Worm (Caenorhabditis elegans) whole organism, L1 larva: ENCODE data around the gene srd-47.
A peak's percentile ranks its signal among the peaks of the same experiment; 100 is the strongest.

Experiments used
- C04F5.9 ChIP-seq: sonication (generic microtip); optimal IDR thresholded peaks from 2 replicates; lab custom pipeline; 2016; ENCODE audit warnings: missing genetic modification characterization, missing compliant biosample characterization
- C34B4.2 ChIP-seq: sonication (generic microtip); optimal IDR thresholded peaks from 2 replicates; lab custom pipeline; 2017; ENCODE audit warnings: mild to moderate bottlenecking, missing genetic modification characterization, missing compliant biosample characterization
- Y116A8C.19 ChIP-seq: sonication (generic microtip); optimal IDR thresholded peaks from 2 replicates; lab custom pipeline; 2016; ENCODE audit warnings: missing compliant biosample characterization, missing genetic modification characterization, borderline replicate concordance
- aha-1 ChIP-seq: fragments of 150-350 bp; optimal IDR thresholded peaks from 2 replicates; lab custom pipeline; 2014; ENCODE audit warnings: missing biosample characterization, missing genetic modification characterization
- ceh-82 ChIP-seq, 3 experiments: fragments of 150-350 bp in 1 of 3; sonication (generic microtip) in 2 of 3; optimal IDR thresholded peaks; 2 replicates each; lab custom pipeline; 2014 to 2017; ENCODE audit warnings: missing biosample characterization in 3 of 3, missing genetic modification characterization in 3 of 3
- ceh-88 ChIP-seq: fragments of 200-800 bp; sonication (Bioruptor generic); IDR thresholded peaks from 2 replicates; pipeline ENCODE4 v1.3.6; 2022; ENCODE audit warnings: missing genetic modification characterization, missing compliant biosample characterization
- ceh-90 ChIP-seq: sonication (generic microtip); optimal IDR thresholded peaks from 2 replicates; lab custom pipeline; 2016; ENCODE audit warnings: missing genetic modification characterization, missing compliant biosample characterization
- ces-1 ChIP-seq: fragments of 150-350 bp; optimal IDR thresholded peaks from 2 replicates; lab custom pipeline; 2014; ENCODE audit warnings: missing biosample characterization, missing genetic modification reagents, missing genetic modification characterization
- dpl-1 ChIP-seq, 3 experiments: fragments of 150-350 bp in 2 of 3; sonication (generic microtip) in 1 of 3; optimal IDR thresholded peaks; 2 replicates each; lab custom pipeline; 2014 to 2017; ENCODE audit warnings: missing biosample characterization in 3 of 3, missing genetic modification characterization in 3 of 3, missing genetic modification reagents in 3 of 3
- dsc-1 ChIP-seq: sonication (generic microtip); optimal IDR thresholded peaks from 2 replicates; lab custom pipeline; 2016; ENCODE audit warnings: mild to moderate bottlenecking, missing genetic modification characterization, missing compliant biosample characterization
- efl-1 ChIP-seq, 4 experiments: fragments of 150-350 bp; optimal IDR thresholded peaks in 3 of 4; peaks in 1 of 4; 1 replicate in 1 of 4; 2 replicates in 3 of 4; lab custom pipeline; 2014; ENCODE audit warnings: missing biosample characterization in 2 of 4, missing genetic modification characterization in 2 of 4, missing genetic modification reagents in 2 of 4
- egl-13 ChIP-seq: sonication (generic microtip); optimal IDR thresholded peaks from 2 replicates; lab custom pipeline; 2016; ENCODE audit warnings: missing genotype, missing genetic modification reagents, missing genetic modification characterization, missing compliant biosample characterization
- elt-2 ChIP-seq: sonication (generic microtip); optimal IDR thresholded peaks from 2 replicates; lab custom pipeline; 2016; ENCODE audit warnings: missing genetic modification characterization, mild to moderate bottlenecking, inconsistent platforms, missing compliant biosample characterization, missing genetic modification reagents
- elt-3 ChIP-seq, 6 experiments: fragments of 150-350 bp in 1 of 6; sonication (generic microtip); optimal IDR thresholded peaks; 2 replicates each; lab custom pipeline; 2017 to 2018; ENCODE audit warnings: missing biosample characterization in 6 of 6, missing genetic modification characterization in 6 of 6, inconsistent platforms in 1 of 6
- ets-5 ChIP-seq: fragments of 200-800 bp; sonication (Bioruptor generic); IDR thresholded peaks from 2 replicates; pipeline ENCODE4 v1.3.6; 2022; ENCODE audit warnings: missing genetic modification characterization, missing compliant biosample characterization
- fkh-10 ChIP-seq: sonication (generic microtip); optimal IDR thresholded peaks from 2 replicates; lab custom pipeline; 2017; ENCODE audit warnings: missing biosample characterization, missing genetic modification reagents, missing genetic modification characterization
- fkh-8 ChIP-seq: sonication (generic microtip); optimal IDR thresholded peaks from 2 replicates; lab custom pipeline; 2016; ENCODE audit warnings: mild to moderate bottlenecking, missing genetic modification characterization, missing compliant biosample characterization
- fos-1 ChIP-seq: fragments of 150-350 bp; optimal IDR thresholded peaks from 2 replicates; lab custom pipeline; 2014; ENCODE audit warnings: missing biosample characterization, missing genetic modification characterization
- grh-1 ChIP-seq: fragments of 200-800 bp; sonication (Bioruptor generic); IDR thresholded peaks from 2 replicates; pipeline ENCODE4 v1.3.6; 2022; ENCODE audit warnings: missing genetic modification reagents, missing genetic modification characterization, missing compliant biosample characterization
- hlh-4 ChIP-seq: sonication (generic microtip); optimal IDR thresholded peaks from 2 replicates; lab custom pipeline; 2016; ENCODE audit warnings: mild to moderate bottlenecking, missing genetic modification characterization, missing compliant biosample characterization
- hpl-2 ChIP-seq: fragments of 150-350 bp; optimal IDR thresholded peaks from 2 replicates; lab custom pipeline; 2014; ENCODE audit warnings: missing biosample characterization, missing genetic modification reagents, missing genetic modification characterization
- isw-1 ChIP-seq: fragments of 200-800 bp; sonication (Bioruptor generic); IDR thresholded peaks from 2 replicates; pipeline ENCODE4 v1.3.6; 2022; ENCODE audit warnings: missing genetic modification characterization, missing compliant biosample characterization
- jun-1 ChIP-seq: fragments of 150-350 bp; optimal IDR thresholded peaks from 2 replicates; lab custom pipeline; 2014; ENCODE audit warnings: missing biosample characterization, missing genetic modification reagents, missing genetic modification characterization
- lin-14 ChIP-seq: fragments of 200-800 bp; sonication (Bioruptor generic); optimal IDR thresholded peaks from 2 replicates; lab custom pipeline; 2018; ENCODE audit warnings: mild to moderate bottlenecking, missing genetic modification characterization, moderate library complexity, missing compliant biosample characterization
- lin-15B ChIP-seq: fragments of 150-350 bp; sonication (generic microtip); optimal IDR thresholded peaks from 3 replicates; lab custom pipeline; 2014; ENCODE audit warnings: missing biosample characterization, missing genetic modification characterization
- lir-3 ChIP-seq: sonication (generic microtip); optimal IDR thresholded peaks from 2 replicates; lab custom pipeline; 2016; ENCODE audit warnings: mild to moderate bottlenecking, missing genetic modification characterization, moderate library complexity, missing compliant biosample characterization; ENCODE audit not compliant: poor library complexity
- mab-9 ChIP-seq: fragments of 200-800 bp; sonication (Bioruptor generic); IDR thresholded peaks from 2 replicates; pipeline ENCODE4 v1.3.6; 2022; ENCODE audit warnings: missing genetic modification reagents, missing genetic modification characterization, missing compliant biosample characterization
- mdl-1 ChIP-seq, 2 experiments: fragments of 150-350 bp; optimal IDR thresholded peaks; 2 replicates each; lab custom pipeline; 2014 to 2017; ENCODE audit warnings: missing biosample characterization in 2 of 2, missing genetic modification characterization in 2 of 2, inconsistent platforms in 1 of 2
- mep-1 ChIP-seq: fragments of 150-350 bp; optimal IDR thresholded peaks from 2 replicates; lab custom pipeline; 2014; ENCODE audit warnings: missing biosample characterization, missing genetic modification characterization
- nhr-12 ChIP-seq: sonication (generic microtip); optimal IDR thresholded peaks from 2 replicates; lab custom pipeline; 2017; ENCODE audit warnings: missing biosample characterization, missing genetic modification characterization
- nhr-19 ChIP-seq: fragments of 200-800 bp; sonication (Bioruptor generic); conservative IDR thresholded peaks from 2 replicates; pipeline ENCODE4 v1.3.6; 2022; ENCODE audit warnings: missing genetic modification characterization, missing compliant biosample characterization
- nhr-20 ChIP-seq: sonication (generic microtip); optimal IDR thresholded peaks from 2 replicates; lab custom pipeline; 2016; ENCODE audit warnings: mild to moderate bottlenecking, missing genetic modification characterization, missing compliant biosample characterization
- nhr-237 ChIP-seq: fragments of 150-350 bp; optimal IDR thresholded peaks from 2 replicates; lab custom pipeline; 2014; ENCODE audit warnings: missing biosample characterization, missing genetic modification characterization
- nhr-47 ChIP-seq: sonication (generic microtip); optimal IDR thresholded peaks from 2 replicates; lab custom pipeline; 2016; ENCODE audit warnings: mild to moderate bottlenecking, missing genetic modification characterization, moderate library complexity, missing compliant biosample characterization
- nhr-76 ChIP-seq: sonication (generic microtip); optimal IDR thresholded peaks from 2 replicates; lab custom pipeline; 2017; ENCODE audit warnings: missing biosample characterization, missing genetic modification characterization
- nhr-77 ChIP-seq: fragments of 150-350 bp; optimal IDR thresholded peaks from 2 replicates; lab custom pipeline; 2014; ENCODE audit warnings: missing biosample characterization, missing genetic modification characterization
- nhr-84 ChIP-seq: sonication (generic microtip); optimal IDR thresholded peaks from 2 replicates; lab custom pipeline; 2017; ENCODE audit warnings: missing biosample characterization, missing genetic modification characterization
- nhr-90 ChIP-seq: sonication (generic microtip); optimal IDR thresholded peaks from 2 replicates; lab custom pipeline; 2016; ENCODE audit warnings: mild to moderate bottlenecking, missing genetic modification characterization, missing compliant biosample characterization; ENCODE audit not compliant: poor library complexity
- snu-23 ChIP-seq: sonication (generic microtip); optimal IDR thresholded peaks from 2 replicates; lab custom pipeline; 2016; ENCODE audit warnings: missing genetic modification characterization, missing compliant biosample characterization
- sptf-1 ChIP-seq: fragments of 150-350 bp; optimal IDR thresholded peaks from 2 replicates; lab custom pipeline; 2014; ENCODE audit warnings: missing biosample characterization, missing genetic modification characterization
- tbx-2 ChIP-seq: sonication (generic microtip); optimal IDR thresholded peaks from 2 replicates; lab custom pipeline; 2016; ENCODE audit warnings: missing genetic modification characterization, missing compliant biosample characterization
- tlp-1 ChIP-seq: fragments of 150-350 bp; optimal IDR thresholded peaks from 2 replicates; lab custom pipeline; 2014; ENCODE audit warnings: missing biosample characterization, missing genetic modification characterization
- unc-30 ChIP-seq: sonication (generic microtip); optimal IDR thresholded peaks from 2 replicates; lab custom pipeline; 2017; ENCODE audit warnings: missing biosample characterization, missing genetic modification characterization
- unc-62 ChIP-seq: fragments of 150-350 bp; optimal IDR thresholded peaks from 2 replicates; lab custom pipeline; 2014; ENCODE audit warnings: missing biosample characterization, missing genetic modification reagents, missing genetic modification characterization
- unc-86 ChIP-seq: sonication (generic microtip); optimal IDR thresholded peaks from 2 replicates; lab custom pipeline; 2016; ENCODE audit warnings: missing genetic modification characterization, missing compliant biosample characterization
- vab-15 ChIP-seq: sonication (generic microtip); optimal IDR thresholded peaks from 2 replicates; lab custom pipeline; 2017; ENCODE audit warnings: missing genotype, mild to moderate bottlenecking, missing genetic modification characterization, missing compliant biosample characterization
- xbp-1 ChIP-seq: sonication (generic microtip); optimal IDR thresholded peaks from 2 replicates; lab custom pipeline; 2016; ENCODE audit warnings: missing genetic modification characterization, missing compliant biosample characterization
- zag-1 ChIP-seq: fragments of 150-350 bp; optimal IDR thresholded peaks from 2 replicates; lab custom pipeline; 2014; ENCODE audit warnings: missing biosample characterization, missing genetic modification characterization
- zip-4 ChIP-seq: fragments of 200-800 bp; sonication (Bioruptor generic); optimal IDR thresholded peaks from 2 replicates; lab custom pipeline; 2018; ENCODE audit warnings: mild to moderate bottlenecking, missing genetic modification characterization, moderate library complexity, missing compliant biosample characterization

Gene srd-47

DNA sequence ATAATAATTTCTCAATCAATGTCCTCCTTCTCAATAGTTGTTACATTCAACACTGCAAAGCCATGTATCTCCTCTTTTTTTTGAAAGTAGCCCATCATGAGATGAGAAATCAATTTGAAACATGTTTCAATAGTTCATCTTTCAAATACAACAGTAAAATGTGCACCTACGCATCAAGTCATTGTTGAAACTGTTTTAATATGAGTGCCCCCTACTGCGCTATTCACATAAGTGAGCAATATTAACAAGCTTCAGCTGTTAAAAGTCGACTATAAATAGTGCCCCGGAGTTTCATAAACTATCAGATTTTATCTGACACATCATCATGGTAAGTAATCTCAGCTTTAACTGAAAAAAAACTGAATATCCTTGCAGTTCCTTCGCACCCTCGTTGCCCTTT is 27.0 kb downstream of the srd-47 start, which contains the start of the genes nspc-15 and F19H6.6:
TSS of gene nspc-15 (plus strand) at position 301 of the 400 bp plus-strand sequence.
TSS of gene F19H6.6 (plus strand) at position 384 of the 400 bp plus-strand sequence.
- TF ChIP-seq nhr-20 (tag; lab: Kevin White, UChicago) = no peak
- TF ChIP-seq mab-9 (GFP tag; lab: Robert Waterston, UW) = no peak
- no peak for TF ChIP-seq fkh-10
- TF ChIP-seq aha-1 = no peak
- no peak for TF ChIP-seq fos-1 (tag; lab: Kevin White, UChicago)
- no peak for TF ChIP-seq tbx-2 (tag; lab: Kevin White, UChicago)
- TF ChIP-seq unc-62 (GFP tag; lab: Kevin White, UChicago) = no peak
- TF ChIP-seq nhr-76 (tag; lab: Kevin White, UChicago) = no peak
- TF ChIP-seq nhr-90 (tag; lab: Kevin White, UChicago) = no peak
- TF ChIP-seq zag-1 = no peak
- TF ChIP-seq mdl-1 (tag; optimal IDR thresholded peaks at IDR 0.05; lab: Kevin White, UChicago) = no peak
- TF ChIP-seq grh-1 (GFP tag; lab: Robert Waterston, UW) = no peak
- TF ChIP-seq nhr-47 (tag; lab: Kevin White, UChicago) = no peak
- no peak for TF ChIP-seq elt-3 (tag; optimal IDR thresholded peaks at IDR 0.05; lab: Kevin White, UChicago)
- no peak for TF ChIP-seq tlp-1 (tag; lab: Kevin White, UChicago)
- no peak for TF ChIP-seq mep-1 (tag; lab: Kevin White, UChicago)

DNA sequence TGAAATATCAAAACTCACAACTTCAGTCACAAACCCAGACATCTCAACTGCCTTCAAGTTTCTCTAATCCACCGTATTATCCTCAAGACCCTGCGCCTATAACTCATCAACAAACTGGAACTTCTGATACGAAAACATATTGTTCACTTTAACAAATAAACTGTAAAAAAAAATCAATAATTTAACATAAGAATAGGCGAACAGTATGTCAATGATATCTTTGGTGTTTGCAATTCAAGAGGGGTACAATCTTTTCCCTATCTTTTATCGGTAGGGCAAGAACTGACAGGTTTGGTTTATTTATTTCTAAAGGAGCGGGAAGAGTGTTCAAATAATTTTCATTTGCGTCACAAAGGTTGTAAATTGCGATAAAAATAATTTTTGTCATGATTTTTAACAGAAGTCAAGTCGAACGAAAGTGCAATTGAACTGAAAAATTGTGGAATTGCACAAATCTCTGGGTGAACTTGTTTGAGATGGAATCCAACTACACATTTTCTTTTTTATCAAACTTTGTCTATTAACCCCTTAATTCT is 29.6 kb downstream of the srd-47 start:
- TF ChIP-seq snu-23 (GFP tag; lab: Kevin White, UChicago) = peak; percentile 99
- peak; percentile 94 for TF ChIP-seq ceh-88
- peak; percentile 98 for TF ChIP-seq tbx-2 (tag; lab: Kevin White, UChicago)
- TF ChIP-seq nhr-77 (tag; lab: Kevin White, UChicago) = peak; percentile 99
- TF ChIP-seq lin-15B = no peak
- peak; percentile 96 for TF ChIP-seq egl-13 (tag; lab: Kevin White, UChicago)
- peak; percentile 66 for TF ChIP-seq unc-86 (tag; lab: Kevin White, UChicago)
- TF ChIP-seq tlp-1 (tag; lab: Kevin White, UChicago) = no peak
- peak; percentile 90 to 97 (median 97) for TF ChIP-seq ceh-82 (tag; optimal IDR thresholded peaks at IDR 0.05; lab: Kevin White, UChicago)
- TF ChIP-seq dsc-1 (tag; lab: Kevin White, UChicago) = peak; percentile 100
- peak; percentile 80 to 83 for TF ChIP-seq efl-1 (optimal IDR thresholded peaks at IDR 0.05; lab: Kevin White, UChicago)
- peak; percentile 52 to 96 for TF ChIP-seq efl-1 (GFP tag; optimal IDR thresholded peaks at IDR 0.05 in 1 of 2; lab: Kevin White, UChicago)
- peak; percentile 91 for TF ChIP-seq elt-2
- TF ChIP-seq fos-1 (tag; lab: Kevin White, UChicago) = peak; percentile 99
- TF ChIP-seq isw-1 (GFP tag; lab: Robert Waterston, UW) = peak; percentile 82
- peak; percentile 96 for TF ChIP-seq lin-14
- TF ChIP-seq hlh-4 (tag; lab: Kevin White, UChicago) = peak; percentile 59
- TF ChIP-seq nhr-19 (GFP tag; lab: Robert Waterston, UW) = peak; percentile 97
- TF ChIP-seq hpl-2 = peak; percentile 94
- TF ChIP-seq nhr-76 (tag; lab: Kevin White, UChicago) = peak; percentile 90
- peak; percentile 15 for TF ChIP-seq ceh-90 (tag; lab: Kevin White, UChicago)
- peak; percentile 98 for TF ChIP-seq nhr-20 (tag; lab: Kevin White, UChicago)
- TF ChIP-seq C34B4.2 = no peak
- peak; percentile 98 for TF ChIP-seq nhr-237
- TF ChIP-seq mdl-1 (tag; optimal IDR thresholded peaks at IDR 0.05; lab: Kevin White, UChicago) = peak in 1 of 2 experiments; percentile 86
- peak; percentile 94 for TF ChIP-seq lir-3 (tag; lab: Kevin White, UChicago)
- TF ChIP-seq jun-1 = peak; percentile 99
- TF ChIP-seq xbp-1 = peak; percentile 91
- TF ChIP-seq fkh-8 = peak; percentile 94
- TF ChIP-seq C04F5.9 (tag; lab: Kevin White, UChicago) = peak; percentile 93
- TF ChIP-seq nhr-90 (tag; lab: Kevin White, UChicago) = peak; percentile 99
- TF ChIP-seq nhr-12 (tag; lab: Kevin White, UChicago) = peak; percentile 64
- TF ChIP-seq zip-4 (GFP tag; lab: Kevin White, UChicago) = peak; percentile 94
- peak; percentile 55 to 67 (median 65) for TF ChIP-seq dpl-1 (GFP tag; optimal IDR thresholded peaks at IDR 0.05; lab: Kevin White, UChicago)
- no peak for TF ChIP-seq ets-5 (GFP tag; lab: Robert Waterston, UW)
- no peak for TF ChIP-seq Y116A8C.19 (tag; lab: Kevin White, UChicago)
- TF ChIP-seq sptf-1 = no peak
- TF ChIP-seq unc-30 (tag; lab: Kevin White, UChicago) = no peak
- TF ChIP-seq vab-15 (tag; lab: Kevin White, UChicago) = peak; percentile 4
- peak; percentile 97 for TF ChIP-seq nhr-84 (tag; lab: Kevin White, UChicago)
- TF ChIP-seq ces-1 (GFP tag; lab: Kevin White, UChicago) = peak; percentile 58
